Fruit fly (Drosophila melanogaster) whole organism, embryonic: ENCODE measurements around the gene CG5541.

Experiments used
- Antp ChIP-seq: fragments of 200-800 bp; sonication (Bioruptor generic); optimal IDR thresholded peaks from 3 replicates; lab custom pipeline; 2016; ENCODE audit warnings: missing biosample characterization, missing genetic modification characterization
- CG10147 ChIP-seq: fragments of 200-800 bp; sonication (Bioruptor generic); optimal IDR thresholded peaks from 2 replicates; lab custom pipeline; 2019; ENCODE audit warnings: missing biosample characterization, mild to moderate bottlenecking, missing genetic modification characterization, moderate library complexity
- CG1024 ChIP-seq: fragments of 200-800 bp; sonication (Bioruptor generic); IDR thresholded peaks from 2 replicates; pipeline ENCODE4 v1.3.6; 2022; ENCODE audit warnings: missing biosample characterization, missing genetic modification characterization
- CG10267 ChIP-seq: fragments of 200-800 bp; sonication (Bioruptor generic); optimal IDR thresholded peaks from 2 replicates; lab custom pipeline; 2018; ENCODE audit warnings: missing biosample characterization, mild to moderate bottlenecking, missing genetic modification characterization, moderate library complexity
- CG10431 ChIP-seq: fragments of 200-800 bp; sonication (Bioruptor generic); optimal IDR thresholded peaks from 3 replicates; lab custom pipeline; 2018; ENCODE audit warnings: missing biosample characterization, mild to moderate bottlenecking, missing genetic modification characterization
- CG10565 ChIP-seq: fragments of 200-800 bp; sonication (Bioruptor generic); optimal IDR thresholded peaks from 3 replicates; lab custom pipeline; 2016; ENCODE audit warnings: missing biosample characterization, mild to moderate bottlenecking, missing genetic modification characterization
- CG11093 ChIP-seq: fragments of 200-800 bp; sonication (Bioruptor generic); IDR thresholded peaks from 3 replicates; pipeline ENCODE4 v1.3.6; 2022; ENCODE audit warnings: missing biosample characterization, missing genetic modification characterization
- CG11398 ChIP-seq: fragments of 200-800 bp; sonication (Bioruptor generic); optimal IDR thresholded peaks from 2 replicates; lab custom pipeline; 2016; ENCODE audit warnings: missing biosample characterization, missing genetic modification characterization
- CG11560 ChIP-seq: fragments of 200-800 bp; sonication (Bioruptor generic); IDR thresholded peaks from 3 replicates; pipeline ENCODE4 v1.3.6; 2022; ENCODE audit warnings: missing biosample characterization, missing genetic modification characterization
- CG1233 ChIP-seq: fragments of 200-800 bp; sonication (Bioruptor generic); optimal IDR thresholded peaks from 4 replicates; lab custom pipeline; 2018; ENCODE audit warnings: missing biosample characterization, mild to moderate bottlenecking, missing genetic modification characterization
- CG12769 ChIP-seq: fragments of 200-800 bp; sonication (Bioruptor generic); optimal IDR thresholded peaks from 2 replicates; lab custom pipeline; 2019; ENCODE audit warnings: missing biosample characterization, mild to moderate bottlenecking, missing genetic modification characterization, moderate library complexity
- CG13424 ChIP-seq: fragments of 200-800 bp; sonication (Bioruptor generic); optimal IDR thresholded peaks from 2 replicates; lab custom pipeline; 2019; ENCODE audit warnings: missing biosample characterization, mild to moderate bottlenecking, missing genetic modification characterization, moderate library complexity
- CG16813 ChIP-seq: fragments of 200-800 bp; sonication (Bioruptor generic); IDR thresholded peaks from 3 replicates; pipeline ENCODE4 v1.3.6; 2022; ENCODE audit warnings: missing biosample characterization, missing genetic modification characterization; ENCODE audit not compliant: partially characterized antibody
- CG17361 ChIP-seq: fragments of 200-800 bp; sonication (Bioruptor generic); IDR thresholded peaks from 3 replicates; pipeline ENCODE4 v1.3.6; 2022; ENCODE audit warnings: missing biosample characterization, missing genetic modification characterization
- CG17385 ChIP-seq: fragments of 200-800 bp; sonication (Bioruptor generic); optimal IDR thresholded peaks from 3 replicates; lab custom pipeline; 2018; ENCODE audit warnings: missing biosample characterization, mild to moderate bottlenecking, missing genetic modification characterization
- CG34422 ChIP-seq: fragments of 200-800 bp; sonication (Bioruptor generic); IDR thresholded peaks from 3 replicates; pipeline ENCODE4 v1.3.6; 2022; ENCODE audit warnings: missing biosample characterization, missing genetic modification characterization
- CG6813 ChIP-seq: fragments of 200-800 bp; sonication (Bioruptor generic); optimal IDR thresholded peaks from 2 replicates; lab custom pipeline; 2017; ENCODE audit warnings: missing biosample characterization, missing genetic modification characterization, mild to moderate bottlenecking, moderate library complexity, missing genetic modification reagents
- CG7928 ChIP-seq: fragments of 200-800 bp; sonication (Bioruptor generic); optimal IDR thresholded peaks from 2 replicates; lab custom pipeline; 2017; ENCODE audit warnings: missing biosample characterization, mild to moderate bottlenecking, missing genetic modification characterization
- CG9437 ChIP-seq: fragments of 200-800 bp; sonication (Bioruptor generic); optimal IDR thresholded peaks from 2 replicates; lab custom pipeline; 2018; ENCODE audit warnings: missing biosample characterization, mild to moderate bottlenecking, missing genetic modification characterization
- Gsc ChIP-seq: fragments of 200-800 bp; sonication (Bioruptor generic); IDR thresholded peaks from 2 replicates; pipeline ENCODE4 v1.3.6; 2022; ENCODE audit warnings: missing biosample characterization, missing genetic modification characterization
- Hmr ChIP-seq: fragments of 200-800 bp; sonication (Bioruptor generic); optimal IDR thresholded peaks from 3 replicates; lab custom pipeline; 2017; ENCODE audit warnings: mild to moderate bottlenecking, missing biosample characterization, missing genetic modification reagents, missing genetic modification characterization
- NK7.1 ChIP-seq: fragments of 200-800 bp; sonication (Bioruptor generic); optimal IDR thresholded peaks from 3 replicates; lab custom pipeline; 2016; ENCODE audit warnings: missing biosample characterization, missing genetic modification characterization
- Nf-YC ChIP-seq: fragments of 200-800 bp; optimal IDR thresholded peaks from 3 replicates; lab custom pipeline; 2019; ENCODE audit warnings: missing biosample characterization, mild to moderate bottlenecking, missing genetic modification characterization, moderate library complexity
- Opbp ChIP-seq: fragments of 200-800 bp; sonication (Bioruptor generic); IDR thresholded peaks from 3 replicates; pipeline ENCODE4 v1.3.6; 2022; ENCODE audit warnings: missing biosample characterization, missing genetic modification characterization; ENCODE audit not compliant: partially characterized antibody
- Six4 ChIP-seq: fragments of 200-800 bp; sonication (Bioruptor generic); optimal IDR thresholded peaks from 2 replicates; lab custom pipeline; 2016; ENCODE audit warnings: missing biosample characterization, missing genetic modification characterization
- Spps ChIP-seq: fragments of 200-800 bp; sonication (Bioruptor generic); optimal IDR thresholded peaks from 2 replicates; lab custom pipeline; 2018; ENCODE audit warnings: missing biosample characterization, mild to moderate bottlenecking, missing genetic modification characterization
- Sry-δ ChIP-seq: fragments of 200-800 bp; sonication (Bioruptor generic); optimal IDR thresholded peaks from 2 replicates; lab custom pipeline; 2016; ENCODE audit warnings: missing biosample characterization, missing genetic modification characterization
- Stat92E ChIP-seq, 3 experiments: fragments of >200 bp in 2 of 3; fragments of 200-800 bp in 1 of 3; sonication (Bioruptor generic) in 1 of 3; optimal IDR thresholded peaks; 2 replicates each; lab custom pipeline; 2017 to 2019; ENCODE audit warnings: missing biosample characterization in 3 of 3, missing genetic modification characterization in 3 of 3, mild to moderate bottlenecking in 1 of 3, moderate library complexity in 1 of 3
- amos ChIP-seq: fragments of 200-800 bp; sonication (Bioruptor generic); IDR thresholded peaks from 2 replicates; pipeline ENCODE4 v1.3.6; 2022; ENCODE audit warnings: missing biosample characterization, missing genetic modification characterization; ENCODE audit not compliant: partially characterized antibody
- cato ChIP-seq: fragments of 200-800 bp; sonication (Bioruptor generic); optimal IDR thresholded peaks from 2 replicates; lab custom pipeline; 2016; ENCODE audit warnings: missing biosample characterization, missing genetic modification characterization, borderline replicate concordance
- chif ChIP-seq, 2 experiments: fragments of 200-800 bp; sonication (Bioruptor generic); optimal IDR thresholded peaks; 3 replicates each; lab custom pipeline; 2016; ENCODE audit warnings: missing biosample characterization in 2 of 2, missing genetic modification characterization in 2 of 2
- chm ChIP-seq: fragments of 200-800 bp; sonication (Bioruptor generic); IDR thresholded peaks from 2 replicates; pipeline ENCODE4 v1.3.6; 2022; ENCODE audit warnings: missing biosample characterization, missing genetic modification characterization
- crol ChIP-seq: fragments of 200-800 bp; sonication (Bioruptor generic); IDR thresholded peaks from 2 replicates; pipeline ENCODE4 v1.3.6; 2022; ENCODE audit warnings: missing biosample characterization, missing genetic modification characterization
- dpn ChIP-seq, 2 experiments: fragments of 200-800 bp; sonication (Bioruptor generic); optimal IDR thresholded peaks; 3 replicates each; lab custom pipeline; 2016; ENCODE audit warnings: missing biosample characterization in 2 of 2, missing genetic modification characterization in 2 of 2
- ewg ChIP-seq: fragments of 200-800 bp; sonication (Bioruptor generic); optimal IDR thresholded peaks from 3 replicates; lab custom pipeline; 2017; ENCODE audit warnings: mild to moderate bottlenecking, missing biosample characterization, missing genetic modification reagents, missing genetic modification characterization
- gsb-n ChIP-seq: fragments of 200-800 bp; sonication (Bioruptor generic); optimal IDR thresholded peaks from 3 replicates; lab custom pipeline; 2018; ENCODE audit warnings: missing biosample characterization, mild to moderate bottlenecking, missing genetic modification characterization
- h ChIP-seq: fragments of >200 bp; optimal IDR thresholded peaks from 2 replicates; lab custom pipeline; 2017
- hth ChIP-seq: fragments of >200 bp; optimal IDR thresholded peaks from 2 replicates; lab custom pipeline; 2017; ENCODE audit warnings: inconsistent platforms
- kni ChIP-seq: fragments of 200-800 bp; sonication (Bioruptor generic); optimal IDR thresholded peaks from 3 replicates; lab custom pipeline; 2017; ENCODE audit warnings: mild to moderate bottlenecking, missing biosample characterization, missing genetic modification reagents, missing genetic modification characterization
- lmd ChIP-seq: fragments of 200-800 bp; sonication (Bioruptor generic); IDR thresholded peaks from 2 replicates; pipeline ENCODE4 v1.3.6; 2022; ENCODE audit warnings: missing biosample characterization, missing genetic modification characterization
- otp ChIP-seq: fragments of 200-800 bp; sonication (Bioruptor generic); IDR thresholded peaks from 3 replicates; pipeline ENCODE4, ENCODE4 v1.3.6; 2022; ENCODE audit warnings: missing biosample characterization, missing genetic modification characterization
- pros ChIP-seq: fragments of 200-800 bp; sonication (Bioruptor generic); optimal IDR thresholded peaks from 3 replicates; lab custom pipeline; 2019; ENCODE audit warnings: missing biosample characterization, mild to moderate bottlenecking, missing genetic modification characterization, moderate library complexity
- pum ChIP-seq: fragments of 200-800 bp; sonication (Bioruptor generic); optimal IDR thresholded peaks from 2 replicates; lab custom pipeline; 2016; ENCODE audit warnings: missing biosample characterization, missing genetic modification characterization
- run ChIP-seq: fragments of 200-800 bp; sonication (Bioruptor generic); optimal IDR thresholded peaks from 3 replicates; lab custom pipeline; 2018; ENCODE audit warnings: missing biosample characterization, mild to moderate bottlenecking, missing genetic modification characterization
- sima ChIP-seq: fragments of 200-800 bp; sonication (Bioruptor generic); optimal IDR thresholded peaks from 2 replicates; lab custom pipeline; 2016; ENCODE audit warnings: missing biosample characterization, missing genetic modification characterization
- sug ChIP-seq: fragments of 200-800 bp; optimal IDR thresholded peaks from 2 replicates; lab custom pipeline; 2019; ENCODE audit warnings: missing biosample characterization, mild to moderate bottlenecking, missing genetic modification characterization, moderate library complexity
- tup ChIP-seq: fragments of 200-800 bp; sonication (Bioruptor generic); optimal IDR thresholded peaks from 2 replicates; lab custom pipeline; 2016; ENCODE audit warnings: missing biosample characterization, mild to moderate bottlenecking, missing genetic modification characterization, moderate library complexity
- vnd ChIP-seq: fragments of 200-800 bp; sonication (Bioruptor generic); IDR thresholded peaks from 3 replicates; pipeline ENCODE4 v1.3.6; 2022; ENCODE audit warnings: missing biosample characterization, missing genetic modification characterization; ENCODE audit not compliant: partially characterized antibody
- wek ChIP-seq: fragments of 200-800 bp; sonication (Bioruptor generic); optimal IDR thresholded peaks from 3 replicates; lab custom pipeline; 2018; ENCODE audit warnings: missing biosample characterization, mild to moderate bottlenecking, missing genetic modification characterization, moderate library complexity

CG5541 gene

dm6 chrX:15085777-15086510 lies 42.0 kb downstream of the CG5541 start, which contains the start of the genes CG15027 and Dbct (continued):
- TF ChIP-seq Stat92E (GFP tag; optimal IDR thresholded peaks at IDR 0.05; lab: Kevin White, UChicago) (no peak), amos (peak; percentile 54), CG16813 (GFP tag; lab: Robert Waterston, UW) (peak; percentile 78), Sry-δ (peak; percentile 74), sug (tag; lab: Kevin White, UChicago) (peak; percentile 73), chif (GFP tag; optimal IDR thresholded peaks at IDR 0.05; lab: Kevin White, UChicago) (peak in 1 of 2 experiments; percentile 5), gsb-n (tag; lab: Kevin White, UChicago) (peak; percentile 39), vnd (GFP tag; lab: Robert Waterston, UW) (0 out of 3 replicates have a peak, but pooled peaks have one; percentile 57), CG13424 (peak; percentile 83), sima (no peak), CG10565 (GFP tag; lab: Kevin White, UChicago) (no peak), NK7.1 (GFP tag; lab: Kevin White, UChicago) (no peak), Antp (no peak), pros (GFP tag; lab: Kevin White, UChicago) (no peak), dpn (GFP tag; optimal IDR thresholded peaks at IDR 0.05; lab: Kevin White, UChicago) (peak in 1 of 2 experiments; percentile 62), CG34422 (GFP tag; lab: Robert Waterston, UW) (peak; percentile 58), CG6813 (GFP tag; lab: Kevin White, UChicago) (no peak), CG10267 (tag; lab: Kevin White, UChicago) (peak; percentile 92), Hmr (peak; percentile 54), kni (GFP tag; lab: Kevin White, UChicago) (no peak), Nf-YC (tag; lab: Kevin White, UChicago) (peak; percentile 76), CG17385 (GFP tag; lab: Kevin White, UChicago) (peak; percentile 39), run (tag; lab: Kevin White, UChicago) (no peak), lmd (GFP tag; lab: Robert Waterston, UW) (peak; percentile 64), h (no peak), CG17361 (GFP tag; lab: Robert Waterston, UW) (peak; percentile 61), otp (GFP tag; lab: Robert Waterston, UW) (no peak), pum (GFP tag; lab: Kevin White, UChicago) (no peak), hth (lab: Kevin White, UChicago) (no peak), CG11093 (0 out of 3 replicates have a peak, but pooled peaks have one; percentile 33), CG10431 (GFP tag; lab: Kevin White, UChicago) (no peak), CG11560 (0 out of 3 replicates have a peak, but pooled peaks have one; percentile 39), Six4 (GFP tag; lab: Kevin White, UChicago) (peak; percentile 53), Gsc (GFP tag; lab: Robert Waterston, UW) (no peak), chm (GFP tag; lab: Robert Waterston, UW) (no peak), CG7928 (GFP tag; lab: Kevin White, UChicago) (no peak), Spps (tag; lab: Kevin White, UChicago) (no peak), tup (no peak), wek (no peak), CG1024 (peak; percentile 48; the same call in 1 of the 2 replicates), CG10147 (GFP tag; lab: Kevin White, UChicago) (peak; percentile 55), cato (GFP tag; lab: Kevin White, UChicago) (peak; percentile 2), Opbp (GFP tag; lab: Robert Waterston, UW) (peak; percentile 57; the same call in 1 of the 3 replicates), crol (GFP tag; lab: Robert Waterston, UW) (no peak), CG9437 (GFP tag; lab: Kevin White, UChicago) (peak; percentile 52), CG12769 (tag; lab: Kevin White, UChicago) (peak; percentile 23), CG11398 (GFP tag; lab: Kevin White, UChicago) (no peak), ewg (peak; percentile 19), CG1233 (GFP tag; lab: Kevin White, UChicago) (peak; percentile 58)
